Worm (Caenorhabditis elegans) whole organism, L2 larva: ENCODE measurements around the gene gcp-2.2.

Experiments used
- Y55F3AM.14 ChIP-seq: fragments of 200-800 bp; sonication (Bioruptor generic); optimal IDR thresholded peaks from 2 replicates; lab custom pipeline; 2018; ENCODE audit warnings: mild to moderate bottlenecking, missing genetic modification characterization, missing compliant biosample characterization
- ZK546.5 ChIP-seq: sonication (generic microtip); optimal IDR thresholded peaks from 2 replicates; lab custom pipeline; 2017; ENCODE audit warnings: missing biosample characterization, missing genetic modification characterization
- ama-1 ChIP-seq: fragments of 150-350 bp; optimal IDR thresholded peaks from 2 replicates; lab custom pipeline; 2018; ENCODE audit warnings: inconsistent platforms
- ceh-82 ChIP-seq: fragments of 150-350 bp; optimal IDR thresholded peaks from 2 replicates; lab custom pipeline; 2014; ENCODE audit warnings: missing biosample characterization, missing genetic modification characterization
- dmd-4 ChIP-seq: sonication (generic microtip); optimal IDR thresholded peaks from 2 replicates; lab custom pipeline; 2017; ENCODE audit warnings: missing biosample characterization, missing genetic modification characterization
- mdl-1 ChIP-seq, 2 experiments: fragments of 150-350 bp in 1 of 2; sonication (generic microtip) in 1 of 2; optimal IDR thresholded peaks; 2 replicates each; lab custom pipeline; 2017; ENCODE audit warnings: missing biosample characterization in 2 of 2, missing genetic modification characterization in 2 of 2
- nhr-25 ChIP-seq: fragments of 150-350 bp; sonication (generic microtip); optimal IDR thresholded peaks from 3 replicates; lab custom pipeline; 2014; ENCODE audit warnings: missing biosample characterization, missing genetic modification characterization
- nhr-6 ChIP-seq: fragments of 150-350 bp; optimal IDR thresholded peaks from 2 replicates; lab custom pipeline; 2014; ENCODE audit warnings: missing biosample characterization, missing genetic modification characterization
- peb-1 ChIP-seq: fragments of 150-350 bp; optimal IDR thresholded peaks from 2 replicates; lab custom pipeline; 2014; ENCODE audit warnings: missing biosample characterization, missing genetic modification characterization
- unc-39 ChIP-seq: fragments of 150-350 bp; optimal IDR thresholded peaks from 2 replicates; lab custom pipeline; 2014; ENCODE audit warnings: missing biosample characterization, missing genetic modification characterization
- unc-55 ChIP-seq: fragments of 150-350 bp; sonication (generic microtip); optimal IDR thresholded peaks from 3 replicates; lab custom pipeline; 2014; ENCODE audit warnings: missing biosample characterization, missing genetic modification reagents, missing genetic modification characterization
- ztf-11 ChIP-seq: sonication (generic microtip); optimal IDR thresholded peaks from 2 replicates; lab custom pipeline; 2017; ENCODE audit warnings: missing biosample characterization, missing genetic modification characterization

ce11 chrX:11537240-11537764, at the start of gene gcp-2.2:
- no peak for TF ChIP-seq dmd-4 (tag; lab: Kevin White, UChicago)
- TF ChIP-seq unc-39 (tag; lab: Kevin White, UChicago) = no peak
- TF ChIP-seq ZK546.5 = no peak
- TF ChIP-seq ceh-82 (tag; lab: Kevin White, UChicago) = no peak
- TF ChIP-seq ztf-11 (tag; lab: Kevin White, UChicago) = no peak
- no peak for TF ChIP-seq nhr-25
- TF ChIP-seq mdl-1 (tag; optimal IDR thresholded peaks at IDR 0.05; lab: Kevin White, UChicago) = no peak
- TF ChIP-seq nhr-6 = no peak
- no peak for TF ChIP-seq unc-55 (GFP tag; lab: Kevin White, UChicago)
- TF ChIP-seq ama-1 (lab: Kevin White, UChicago) = no peak
- TF ChIP-seq peb-1 (tag; lab: Kevin White, UChicago) = no peak
- TF ChIP-seq Y55F3AM.14 (GFP tag; lab: Kevin White, UChicago) = no peak
